Worm (Caenorhabditis elegans) whole organism, L4 larva: ENCODE data around the gene nhr-66.
A peak's percentile ranks its signal among the peaks of the same experiment; 100 is the strongest.

Experiments
- R02D3.7 ChIP-seq: fragments of 150-350 bp; sonication (generic microtip); optimal IDR thresholded peaks from 3 replicates; lab custom pipeline; 2014; ENCODE audit warnings: missing biosample characterization, missing genetic modification characterization
- dpl-1 ChIP-seq: fragments of 150-350 bp; optimal IDR thresholded peaks from 2 replicates; lab custom pipeline; 2014; ENCODE audit warnings: missing biosample characterization, missing genetic modification reagents, missing genetic modification characterization
- egl-27 ChIP-seq: sonication (generic microtip); optimal IDR thresholded peaks from 3 replicates; lab custom pipeline; 2017; ENCODE audit warnings: missing biosample characterization, missing genetic modification reagents, missing genetic modification characterization
- fkh-10 ChIP-seq: fragments of 150-350 bp; optimal IDR thresholded peaks from 2 replicates; lab custom pipeline; 2014; ENCODE audit warnings: missing biosample characterization, missing genetic modification reagents, missing genetic modification characterization
- mdl-1 ChIP-seq, 2 experiments: fragments of 150-350 bp in 1 of 2; sonication (generic microtip) in 1 of 2; optimal IDR thresholded peaks; 2 replicates each; lab custom pipeline; 2014 to 2017; ENCODE audit warnings: missing biosample characterization in 2 of 2, missing genetic modification characterization in 2 of 2
- nhr-11 ChIP-seq: fragments of 150-350 bp; optimal IDR thresholded peaks from 2 replicates; lab custom pipeline; 2014; ENCODE audit warnings: missing biosample characterization, missing genetic modification characterization
- nhr-28 ChIP-seq: fragments of 150-350 bp; optimal IDR thresholded peaks from 2 replicates; lab custom pipeline; 2014; ENCODE audit warnings: missing biosample characterization, missing genetic modification characterization
- nhr-76 ChIP-seq: fragments of 150-350 bp; optimal IDR thresholded peaks from 2 replicates; lab custom pipeline; 2014; ENCODE audit warnings: missing biosample characterization, missing genetic modification characterization
- skn-1 ChIP-seq: fragments of 150-350 bp; optimal IDR thresholded peaks from 2 replicates; lab custom pipeline; 2014; ENCODE audit warnings: missing biosample characterization, missing genetic modification characterization
- spr-3 ChIP-seq: fragments of 200-800 bp; sonication (Bioruptor generic); optimal IDR thresholded peaks from 2 replicates; lab custom pipeline; 2018; ENCODE audit warnings: mild to moderate bottlenecking, missing genetic modification characterization, missing compliant biosample characterization

DNA sequence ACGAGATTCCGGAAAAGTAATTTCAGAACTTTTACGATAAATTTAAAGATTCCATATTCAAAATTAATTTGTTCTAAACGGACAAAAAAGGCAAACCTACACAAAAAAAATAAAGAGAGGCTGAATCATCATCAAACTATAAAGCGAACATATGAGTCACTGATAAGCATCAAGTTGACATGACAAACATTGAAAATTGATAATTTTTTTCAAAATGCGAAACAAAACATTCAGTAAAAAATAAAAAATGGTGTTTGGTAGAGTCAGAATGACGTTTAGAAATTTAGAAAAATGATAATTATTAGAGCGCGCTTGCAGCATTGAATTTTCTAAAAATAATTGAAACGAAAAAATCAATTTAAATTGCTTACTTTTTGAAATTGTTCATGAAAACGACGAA, 36.6 kb downstream of the nhr-66 start:
- TF ChIP-seq nhr-76 (tag; lab: Kevin White, UChicago): no peak
- TF ChIP-seq fkh-10 (GFP tag; lab: Kevin White, UChicago): no peak
- TF ChIP-seq nhr-28: peak; percentile 23
- TF ChIP-seq spr-3 (GFP tag; lab: Kevin White, UChicago): no peak
- no peak for TF ChIP-seq R02D3.7 (tag; lab: Kevin White, UChicago)
- no peak for TF ChIP-seq skn-1
- no peak for TF ChIP-seq mdl-1 (tag; optimal IDR thresholded peaks at IDR 0.05; lab: Kevin White, UChicago)
- TF ChIP-seq dpl-1 (GFP tag; lab: Kevin White, UChicago): no peak
- no peak for TF ChIP-seq egl-27 (tag; lab: Kevin White, UChicago)
- no peak for TF ChIP-seq nhr-11 (tag; lab: Kevin White, UChicago)
